Fruit fly (Drosophila melanogaster): ENCODE results near the gene Nrg.

DNA sequence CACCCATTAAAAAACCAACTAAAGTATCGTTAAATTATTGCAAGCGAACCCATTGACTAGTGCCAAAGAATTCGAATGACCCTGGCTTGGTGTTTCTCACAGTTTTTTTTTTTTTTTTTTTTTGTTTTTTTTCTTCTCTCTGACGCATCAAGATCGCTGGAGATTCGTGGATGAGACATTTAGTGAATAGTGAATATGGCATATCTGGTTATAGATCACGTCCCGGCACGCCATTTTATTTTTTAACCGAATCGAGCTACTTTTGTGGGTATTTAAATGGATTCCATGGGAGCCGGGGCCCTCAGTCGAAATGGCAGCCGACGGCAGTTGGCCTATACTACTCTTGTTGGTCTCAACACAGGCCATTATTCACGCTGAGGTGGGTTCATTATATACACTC is 40.4 kb upstream of the Nrg start, which contains the start of gene Cp7Fc:
- TF ChIP-seq Dad (GFP tag; optimal IDR thresholded peaks at IDR 0.05) = no peak
- no peak for TF ChIP-seq gce (GFP tag; IDR thresholded peaks at IDR 0.05)
- no peak for TF ChIP-seq repo (GFP tag; optimal IDR thresholded peaks at IDR 0.05)
- TF ChIP-seq gcm (GFP tag; optimal IDR thresholded peaks at IDR 0.05) = no peak
- TF ChIP-seq Doc2 (GFP tag; IDR thresholded peaks at IDR 0.05) = no peak
- no peak for TF ChIP-seq CG8765 (GFP tag; IDR thresholded peaks at IDR 0.05)
- TF ChIP-seq twi (tag; optimal IDR thresholded peaks at IDR 0.05) = no peak
- TF ChIP-seq BtbVII (GFP tag; optimal IDR thresholded peaks at IDR 0.05) = no peak
- TF ChIP-seq CG2116 (GFP tag; optimal IDR thresholded peaks at IDR 0.05) = no peak
- TF ChIP-seq CG11093 (GFP tag; IDR thresholded peaks at IDR 0.05) = no peak
- no peak for TF ChIP-seq CHES-1-like (GFP tag; optimal IDR thresholded peaks at IDR 0.05)
- TF ChIP-seq Sox102F (GFP tag; optimal IDR thresholded peaks at IDR 0.05) = no peak
